Fruit fly (Drosophila melanogaster): ENCODE data around the gene CG18170.
A peak's percentile ranks its signal among the peaks of the same experiment; 100 is the strongest.

Gene CG18170

DNA sequence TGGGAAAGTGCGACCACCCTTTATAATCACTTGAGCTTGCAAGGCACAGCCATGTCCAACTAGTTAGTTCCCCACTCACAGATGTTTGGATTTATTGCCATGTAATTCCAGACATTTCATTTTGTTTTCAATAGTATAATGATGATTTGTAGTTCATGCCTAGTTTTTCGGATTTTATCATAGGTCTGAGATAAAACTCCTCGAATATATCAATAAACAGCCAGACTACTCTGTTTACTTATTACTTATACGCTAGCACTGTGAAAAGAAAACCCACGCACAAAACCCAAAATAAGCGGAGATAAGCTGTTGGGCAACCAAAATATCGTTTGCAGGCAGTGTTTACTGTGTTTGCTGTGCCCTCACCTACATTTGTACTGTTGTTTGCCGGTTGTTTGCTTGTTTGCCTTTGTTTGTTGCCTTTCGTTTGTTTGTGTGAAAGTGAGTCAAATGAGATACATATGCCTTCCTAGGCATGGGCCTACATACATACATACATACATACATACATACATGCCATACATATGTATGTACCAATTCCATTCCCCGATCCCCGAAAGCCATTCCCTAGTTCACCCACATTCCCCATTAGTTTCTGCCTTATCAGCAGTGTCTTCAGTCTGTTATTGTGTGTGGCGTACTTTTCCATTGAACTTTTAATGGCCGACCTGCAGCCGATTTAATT lies 23.4 kb upstream of the CG18170 start (continued):
- TF ChIP-seq salm (tag; optimal IDR thresholded peaks at IDR 0.05) (peak; percentile 68), Hsf (GFP tag; optimal IDR thresholded peaks at IDR 0.05) (peak; percentile 43), Blimp-1 (GFP tag; optimal IDR thresholded peaks at IDR 0.05) (peak; percentile 92), abd-A (tag; optimal IDR thresholded peaks at IDR 0.05) (peak; percentile 79), ems (GFP tag; optimal IDR thresholded peaks at IDR 0.05) (peak; percentile 22), CG6813 (GFP tag; optimal IDR thresholded peaks at IDR 0.05) (peak; percentile 93), CG9817 (tag; optimal IDR thresholded peaks at IDR 0.05) (peak; percentile 34), sc (optimal IDR thresholded peaks at IDR 0.05) (no peak), sc (GFP tag; optimal IDR thresholded peaks at IDR 0.05) (peak; percentile 77), Gug (GFP tag; IDR thresholded peaks at IDR 0.05) (peak; percentile 41; the same call in 1 of the 4 replicates), CG12942 (GFP tag; optimal IDR thresholded peaks at IDR 0.05) (peak; percentile 43), vnd (GFP tag; IDR thresholded peaks at IDR 0.05; ENCODE audit: partially characterized antibody) (no peak), Ets65A (GFP tag) (peak; percentile 96), Adf1 (GFP tag; IDR thresholded peaks at IDR 0.05) (no peak; the same call in 1 of the 2 replicates), ken (GFP tag; IDR thresholded peaks at IDR 0.05) (peak; percentile 58; the same call in 1 of the 3 replicates), CG13123 (GFP tag; optimal IDR thresholded peaks at IDR 0.05) (peak; percentile 46), pnt (GFP tag; optimal IDR thresholded peaks at IDR 0.05) (peak; percentile 61), CG6854 (GFP tag; optimal IDR thresholded peaks at IDR 0.05) (peak; percentile 6), CG8765 (GFP tag; IDR thresholded peaks at IDR 0.05) (no peak), CG32767 (GFP tag; IDR thresholded peaks at IDR 0.05) (no peak), sisA (GFP tag; IDR thresholded peaks at IDR 0.05) (peak; percentile 64)

DNA sequence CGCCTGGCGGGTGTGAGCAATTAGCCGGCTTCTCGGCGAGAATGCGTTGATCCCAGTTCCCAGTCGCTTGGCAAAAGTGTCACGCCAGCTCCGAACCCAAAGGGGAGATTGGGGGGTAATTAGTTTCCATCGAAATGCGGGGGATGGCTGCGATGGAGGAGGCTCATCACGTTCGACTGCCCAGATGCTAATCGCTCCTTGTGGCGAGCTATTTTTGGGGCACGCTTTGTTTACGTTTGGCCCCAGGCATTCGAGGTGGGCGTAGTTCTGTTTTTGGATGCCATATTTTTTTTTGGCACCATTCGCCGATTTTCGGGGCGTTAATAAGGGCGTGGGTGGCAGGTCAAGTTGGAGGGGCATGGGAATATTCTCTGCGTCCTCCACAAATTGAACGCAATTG lies 22.6 kb upstream of the CG18170 start:
- TF ChIP-seq schlank (tag; optimal IDR thresholded peaks at IDR 0.05) = no peak
- TF ChIP-seq sr (GFP tag; IDR thresholded peaks at IDR 0.05) = peak; percentile 88
- TF ChIP-seq tx (GFP tag; optimal IDR thresholded peaks at IDR 0.05) = no peak
- peak; percentile 71 for TF ChIP-seq sd (tag; optimal IDR thresholded peaks at IDR 0.05)
- no peak for TF ChIP-seq CG13296 (GFP tag; optimal IDR thresholded peaks at IDR 0.05)
- TF ChIP-seq crol (GFP tag; IDR thresholded peaks at IDR 0.05) = peak; percentile 79
- 0 out of 4 replicates have a peak, but pooled peaks have one; percentile 23 for TF ChIP-seq chinmo (GFP tag; IDR thresholded peaks at IDR 0.05; ENCODE audit: partially characterized antibody)
- no peak for TF ChIP-seq ara (GFP tag; IDR thresholded peaks at IDR 0.05)
- TF ChIP-seq CG1233 (GFP tag; optimal IDR thresholded peaks at IDR 0.05) = no peak
- no peak for TF ChIP-seq ranshi (GFP tag; IDR thresholded peaks at IDR 0.05)
- TF ChIP-seq tup (GFP tag; optimal IDR thresholded peaks at IDR 0.05) = no peak
- TF ChIP-seq CG10543 (GFP tag; optimal IDR thresholded peaks at IDR 0.05) = peak; percentile 46
- TF ChIP-seq ci (GFP tag; IDR thresholded peaks at IDR 0.05) = 0 out of 3 replicates have a peak, but pooled peaks have one; percentile 9
- TF ChIP-seq CG11504 (tag; optimal IDR thresholded peaks at IDR 0.05) = no peak
- peak; percentile 79 for TF ChIP-seq CG12769 (tag; optimal IDR thresholded peaks at IDR 0.05)

dm6 chr3L:1580821-1581220 lies 21.9 kb upstream of the CG18170 start:
- peak; percentile 9 for TF ChIP-seq Ets65A (GFP tag)
- TF ChIP-seq CG5953 (GFP tag; IDR thresholded peaks at IDR 0.05) = no peak
- peak in 1 of 2 experiments; percentile 78 for TF ChIP-seq eve (GFP tag; optimal IDR thresholded peaks at IDR 0.05)
- peak; percentile 90 for TF ChIP-seq CG10274 (GFP tag; optimal IDR thresholded peaks at IDR 0.05)
- TF ChIP-seq jigr1 (GFP tag; IDR thresholded peaks at IDR 0.05) = no peak
- no peak for TF ChIP-seq CG1024 (GFP tag; IDR thresholded peaks at IDR 0.05)

Data from whole organism, embryonic.